Worm (Caenorhabditis elegans) whole organism, early embryonic: ENCODE data around the gene T16G1.7.

ENCODE experiments used
- F13C5.2 ChIP-seq: sonication (generic microtip); optimal IDR thresholded peaks from 2 replicates; lab custom pipeline; 2017; ENCODE audit warnings: mild to moderate bottlenecking, missing genetic modification characterization, inconsistent platforms, missing compliant biosample characterization
- ama-1 ChIP-seq: fragments of 150-350 bp; optimal IDR thresholded peaks from 2 replicates; lab custom pipeline; 2014
- ceh-13 ChIP-seq: fragments of 200-800 bp; sonication (Bioruptor generic); optimal IDR thresholded peaks from 2 replicates; lab custom pipeline; 2018; ENCODE audit warnings: mild to moderate bottlenecking, missing genetic modification characterization, missing compliant biosample characterization
- flt-1 ChIP-seq: fragments of 200-800 bp; sonication (Bioruptor generic); IDR thresholded peaks from 2 replicates; pipeline ENCODE4 v1.3.6; 2022; ENCODE audit warnings: missing genetic modification characterization, missing compliant biosample characterization

ce11 chrV:12898583-12899232 lies 36.2 kb downstream of the T16G1.7 start:
- TF ChIP-seq ceh-13 (GFP tag; lab: Kevin White, UChicago): no peak
- no peak for TF ChIP-seq ama-1 (lab: Kevin White, UChicago)
- TF ChIP-seq flt-1 (GFP tag; lab: Robert Waterston, UW): no peak
- TF ChIP-seq F13C5.2: no peak
